Fruit fly (Drosophila melanogaster) whole organism: Measurements from ENCODE around the gene TpnC73F.

ENCODE experiments used
- EcR ChIP-seq, 2 experiments: fragments of >200 bp; optimal IDR thresholded peaks; 2 replicates each; lab custom pipeline; 2017; ENCODE audit warnings: missing biosample characterization in 2 of 2, missing genetic modification characterization in 2 of 2, missing genetic modification reagents in 2 of 2
- pan ChIP-seq: fragments of >200 bp; optimal IDR thresholded peaks from 2 replicates; lab custom pipeline; 2017
- usp ChIP-seq: fragments of >200 bp; optimal IDR thresholded peaks from 2 replicates; lab custom pipeline; 2017; ENCODE audit warnings: missing biosample characterization, missing genetic modification characterization, mixed read lengths

DNA sequence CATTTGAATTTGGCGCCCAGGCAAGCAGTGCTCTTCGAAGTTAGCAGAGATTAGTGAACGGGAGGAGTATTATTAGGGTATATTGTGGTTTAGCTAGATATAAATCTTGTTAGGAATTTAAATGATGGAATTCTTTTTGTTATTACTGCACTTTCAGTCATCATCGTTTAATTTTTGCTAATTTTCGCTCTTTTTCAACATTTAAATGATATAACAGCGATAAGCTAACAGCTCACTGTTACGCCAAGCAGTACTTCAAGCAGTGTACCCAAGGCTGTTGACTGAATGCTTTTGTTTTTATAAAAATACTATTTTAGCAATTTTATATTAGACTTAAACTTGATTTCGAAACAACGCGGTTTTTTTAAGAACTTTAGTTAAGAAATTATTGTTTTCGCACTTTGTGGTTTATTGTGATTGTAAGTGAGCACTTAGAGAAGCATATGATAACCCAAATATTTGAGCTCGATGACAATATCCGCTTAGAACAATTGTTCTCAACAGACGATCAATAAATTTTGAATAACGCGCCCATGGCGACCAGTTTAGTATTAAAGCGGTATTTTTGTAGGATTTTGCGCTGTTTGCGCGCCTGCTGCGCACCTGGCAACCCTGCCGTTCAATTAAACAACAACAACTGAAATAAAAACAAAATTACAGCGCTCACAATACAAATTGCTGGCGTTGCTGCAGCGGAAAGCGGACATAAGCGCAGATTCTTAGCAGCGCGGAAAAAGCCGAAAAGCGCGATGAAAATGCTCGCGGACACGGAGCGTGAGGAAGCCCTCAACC lies 5.0 kb downstream of the TpnC73F start:
- TF ChIP-seq EcR (GFP tag; optimal IDR thresholded peaks at IDR 0.05; lab: Kevin White, UChicago), result no peak
- TF ChIP-seq usp (GFP tag; lab: Kevin White, UChicago), result no peak
- TF ChIP-seq pan (lab: Kevin White, UChicago), result no peak
